Worm (Caenorhabditis elegans) whole organism, mixed stage, embryonic: Measurements from ENCODE around the gene ZC376.8.

Experiments
- ces-1 ChIP-seq: fragments of 150-350 bp; optimal IDR thresholded peaks from 2 replicates; lab custom pipeline; 2014; ENCODE audit warnings: missing biosample characterization, missing genetic modification reagents, missing genetic modification characterization
- elt-3 ChIP-seq: fragments of 150-350 bp; optimal IDR thresholded peaks from 2 replicates; lab custom pipeline; 2014; ENCODE audit warnings: missing biosample characterization, missing genetic modification characterization
- hlh-1 ChIP-seq: fragments of 150-350 bp; optimal IDR thresholded peaks from 2 replicates; lab custom pipeline; 2014; ENCODE audit warnings: missing biosample characterization, missing genetic modification reagents, missing genetic modification characterization
- unc-39 ChIP-seq: fragments of 150-350 bp; optimal IDR thresholded peaks from 2 replicates; lab custom pipeline; 2014; ENCODE audit warnings: missing biosample characterization, missing genetic modification characterization
- unc-62 ChIP-seq: fragments of 150-350 bp; optimal IDR thresholded peaks from 2 replicates; lab custom pipeline; 2014; ENCODE audit warnings: missing biosample characterization, missing genetic modification reagents, missing genetic modification characterization

- TF ChIP-seq hlh-1 (tag; lab: Kevin White, UChicago) (no peak), ces-1 (GFP tag; lab: Kevin White, UChicago) (no peak), elt-3 (tag; lab: Kevin White, UChicago) (no peak), unc-39 (no peak), unc-62 (no peak)
Measured at ce11 chrV:14147114-14147513, 32.9 kb upstream of the ZC376.8 start.
